Fruit fly (Drosophila melanogaster) whole organism, adult: ENCODE measurements around the gene Rab40.

Experiments
- CG12768 ChIP-seq: fragments of 200-800 bp; sonication (Bioruptor generic); optimal IDR thresholded peaks from 2 replicates; lab custom pipeline; 2017; ENCODE audit warnings: missing biosample characterization, missing genetic modification characterization, mild to moderate bottlenecking, moderate library complexity, missing genetic modification reagents
- CG33017 ChIP-seq: fragments of 200-800 bp; sonication (Bioruptor generic); optimal IDR thresholded peaks from 2 replicates; lab custom pipeline; 2018; ENCODE audit warnings: missing biosample characterization, mild to moderate bottlenecking, missing genetic modification characterization, moderate library complexity
- CG7045 ChIP-seq: fragments of 200-800 bp; sonication (Bioruptor generic); optimal IDR thresholded peaks from 2 replicates; lab custom pipeline; 2017; ENCODE audit warnings: missing biosample characterization, mild to moderate bottlenecking, missing genetic modification characterization
- Mnt ChIP-seq: fragments of 200-800 bp; sonication (Bioruptor generic); optimal IDR thresholded peaks from 2 replicates; lab custom pipeline; 2016; ENCODE audit warnings: missing biosample characterization, mild to moderate bottlenecking, missing genetic modification characterization
- bab1 ChIP-seq: fragments of 200-800 bp; sonication (Bioruptor generic); optimal IDR thresholded peaks from 3 replicates; lab custom pipeline; 2019; ENCODE audit warnings: missing biosample characterization, mild to moderate bottlenecking, missing genetic modification characterization, moderate library complexity
- cnc ChIP-seq, 2 experiments: fragments of >200 bp; optimal IDR thresholded peaks; 2 replicates each; lab custom pipeline; 2017
- kay ChIP-seq: fragments of 200-800 bp; sonication (Bioruptor generic); peaks from one replicate; lab custom pipeline; 2016; ENCODE audit warnings: missing biosample characterization, missing genetic modification characterization, borderline replicate concordance

dm6 chrX:12496930-12497329 is 34.0 kb upstream of the Rab40 start, which contains the start of gene mdu:
- TF ChIP-seq Mnt (GFP tag; lab: Kevin White, UChicago) (no peak), bab1 (GFP tag; lab: Kevin White, UChicago) (peak; percentile 40), kay (GFP tag; lab: Kevin White, UChicago) (no peak), cnc (optimal IDR thresholded peaks at IDR 0.05; lab: Kevin White, UChicago) (no peak), CG33017 (tag; lab: Kevin White, UChicago) (no peak), CG12768 (GFP tag; lab: Kevin White, UChicago) (no peak), CG7045 (GFP tag; lab: Kevin White, UChicago) (no peak)
